Worm (Caenorhabditis elegans) whole organism, L1 larva: ENCODE results near the gene F32D8.1.

Experiments
- C16A3.4 ChIP-seq: fragments of 150-350 bp; optimal IDR thresholded peaks from 2 replicates; lab custom pipeline; 2014; ENCODE audit warnings: missing biosample characterization, missing genetic modification characterization
- C34B4.2 ChIP-seq: sonication (generic microtip); optimal IDR thresholded peaks from 2 replicates; lab custom pipeline; 2017; ENCODE audit warnings: mild to moderate bottlenecking, missing genetic modification characterization, missing compliant biosample characterization
- F16B12.6 ChIP-seq: fragments of 150-350 bp; optimal IDR thresholded peaks from 2 replicates; lab custom pipeline; 2014; ENCODE audit warnings: missing biosample characterization, missing genetic modification characterization
- aly-2 ChIP-seq: fragments of 150-350 bp; optimal IDR thresholded peaks from 2 replicates; lab custom pipeline; 2014; ENCODE audit warnings: missing biosample characterization, missing genetic modification characterization
- ama-1 ChIP-seq: fragments of 150-350 bp; optimal IDR thresholded peaks from 2 replicates; lab custom pipeline; 2014
- blmp-1 ChIP-seq: fragments of 150-350 bp; optimal IDR thresholded peaks from 2 replicates; lab custom pipeline; 2014; ENCODE audit warnings: missing biosample characterization, missing genetic modification characterization
- ceh-63 ChIP-seq: fragments of 200-800 bp; sonication (Bioruptor generic); optimal IDR thresholded peaks from 2 replicates; lab custom pipeline; 2018; ENCODE audit warnings: mild to moderate bottlenecking, missing genetic modification characterization, missing compliant biosample characterization
- ceh-8 ChIP-seq: fragments of 200-800 bp; sonication (Bioruptor generic); optimal IDR thresholded peaks from 2 replicates; lab custom pipeline; 2018; ENCODE audit warnings: mild to moderate bottlenecking, missing genetic modification characterization, moderate library complexity, missing compliant biosample characterization
- ceh-88 ChIP-seq: fragments of 200-800 bp; sonication (Bioruptor generic); IDR thresholded peaks from 2 replicates; pipeline ENCODE4 v1.3.6; 2022; ENCODE audit warnings: missing genetic modification characterization, missing compliant biosample characterization
- ceh-90 ChIP-seq: sonication (generic microtip); optimal IDR thresholded peaks from 2 replicates; lab custom pipeline; 2016; ENCODE audit warnings: missing genetic modification characterization, missing compliant biosample characterization
- ces-1 ChIP-seq: fragments of 150-350 bp; optimal IDR thresholded peaks from 2 replicates; lab custom pipeline; 2014; ENCODE audit warnings: missing biosample characterization, missing genetic modification reagents, missing genetic modification characterization
- dpl-1 ChIP-seq, 3 experiments: fragments of 150-350 bp in 2 of 3; sonication (generic microtip) in 1 of 3; optimal IDR thresholded peaks; 2 replicates each; lab custom pipeline; 2014 to 2017; ENCODE audit warnings: missing biosample characterization in 3 of 3, missing genetic modification characterization in 3 of 3, missing genetic modification reagents in 3 of 3
- dsc-1 ChIP-seq: sonication (generic microtip); optimal IDR thresholded peaks from 2 replicates; lab custom pipeline; 2016; ENCODE audit warnings: mild to moderate bottlenecking, missing genetic modification characterization, missing compliant biosample characterization
- efl-1 ChIP-seq, 4 experiments: fragments of 150-350 bp; optimal IDR thresholded peaks in 3 of 4; peaks in 1 of 4; 1 replicate in 1 of 4; 2 replicates in 3 of 4; lab custom pipeline; 2014; ENCODE audit warnings: missing biosample characterization in 2 of 4, missing genetic modification characterization in 2 of 4, missing genetic modification reagents in 2 of 4
- efl-3 ChIP-seq: fragments of 200-800 bp; sonication (Bioruptor generic); optimal IDR thresholded peaks from 2 replicates; lab custom pipeline; 2018; ENCODE audit warnings: mild to moderate bottlenecking, missing genetic modification characterization, missing compliant biosample characterization
- elt-3 ChIP-seq, 6 experiments: fragments of 150-350 bp in 1 of 6; sonication (generic microtip); optimal IDR thresholded peaks; 2 replicates each; lab custom pipeline; 2017 to 2018; ENCODE audit warnings: missing biosample characterization in 6 of 6, missing genetic modification characterization in 6 of 6, inconsistent platforms in 1 of 6
- fkh-4 ChIP-seq: sonication (generic microtip); optimal IDR thresholded peaks from 2 replicates; lab custom pipeline; 2016; ENCODE audit warnings: missing compliant biosample characterization, missing genetic modification characterization, borderline replicate concordance
- grh-1 ChIP-seq: fragments of 200-800 bp; sonication (Bioruptor generic); IDR thresholded peaks from 2 replicates; pipeline ENCODE4 v1.3.6; 2022; ENCODE audit warnings: missing genetic modification reagents, missing genetic modification characterization, missing compliant biosample characterization
- hlh-17 ChIP-seq: fragments of 200-800 bp; sonication (Bioruptor generic); optimal IDR thresholded peaks from 2 replicates; lab custom pipeline; 2018; ENCODE audit warnings: missing genetic modification characterization, mild to moderate bottlenecking, missing compliant biosample characterization, moderate library complexity, borderline replicate concordance
- irx-1 ChIP-seq: sonication (generic microtip); optimal IDR thresholded peaks from 2 replicates; lab custom pipeline; 2016; ENCODE audit warnings: missing genetic modification characterization, missing compliant biosample characterization
- lin-13 ChIP-seq: fragments of 150-350 bp; optimal IDR thresholded peaks from 2 replicates; lab custom pipeline; 2014; ENCODE audit warnings: missing biosample characterization, missing genetic modification reagents, missing genetic modification characterization
- lin-14 ChIP-seq: fragments of 200-800 bp; sonication (Bioruptor generic); optimal IDR thresholded peaks from 2 replicates; lab custom pipeline; 2018; ENCODE audit warnings: mild to moderate bottlenecking, missing genetic modification characterization, moderate library complexity, missing compliant biosample characterization
- lin-35 ChIP-seq, 2 experiments: fragments of 150-350 bp; optimal IDR thresholded peaks; 2 replicates each; lab custom pipeline; 2014; ENCODE audit warnings: missing biosample characterization in 2 of 2, missing genetic modification characterization in 2 of 2, missing genetic modification reagents in 2 of 2
- lir-3 ChIP-seq: sonication (generic microtip); optimal IDR thresholded peaks from 2 replicates; lab custom pipeline; 2016; ENCODE audit warnings: mild to moderate bottlenecking, missing genetic modification characterization, moderate library complexity, missing compliant biosample characterization; ENCODE audit not compliant: poor library complexity
- lsy-2 ChIP-seq, 2 experiments: fragments of 150-350 bp; optimal IDR thresholded peaks; 2 replicates each; lab custom pipeline; 2014; ENCODE audit warnings: missing biosample characterization in 2 of 2, missing genetic modification characterization in 2 of 2
- mab-9 ChIP-seq: fragments of 200-800 bp; sonication (Bioruptor generic); IDR thresholded peaks from 2 replicates; pipeline ENCODE4 v1.3.6; 2022; ENCODE audit warnings: missing genetic modification reagents, missing genetic modification characterization, missing compliant biosample characterization
- mef-2 ChIP-seq: fragments of 150-350 bp; optimal IDR thresholded peaks from 2 replicates; lab custom pipeline; 2014; ENCODE audit warnings: missing biosample characterization, missing genetic modification characterization
- mep-1 ChIP-seq: fragments of 150-350 bp; optimal IDR thresholded peaks from 2 replicates; lab custom pipeline; 2014; ENCODE audit warnings: missing biosample characterization, missing genetic modification characterization
- nhr-12 ChIP-seq: sonication (generic microtip); optimal IDR thresholded peaks from 2 replicates; lab custom pipeline; 2017; ENCODE audit warnings: missing biosample characterization, missing genetic modification characterization
- nhr-19 ChIP-seq: fragments of 200-800 bp; sonication (Bioruptor generic); conservative IDR thresholded peaks from 2 replicates; pipeline ENCODE4 v1.3.6; 2022; ENCODE audit warnings: missing genetic modification characterization, missing compliant biosample characterization
- nhr-20 ChIP-seq: sonication (generic microtip); optimal IDR thresholded peaks from 2 replicates; lab custom pipeline; 2016; ENCODE audit warnings: mild to moderate bottlenecking, missing genetic modification characterization, missing compliant biosample characterization
- nhr-47 ChIP-seq: sonication (generic microtip); optimal IDR thresholded peaks from 2 replicates; lab custom pipeline; 2016; ENCODE audit warnings: mild to moderate bottlenecking, missing genetic modification characterization, moderate library complexity, missing compliant biosample characterization
- nhr-71 ChIP-seq: sonication (generic microtip); optimal IDR thresholded peaks from 2 replicates; lab custom pipeline; 2016; ENCODE audit warnings: mild to moderate bottlenecking, missing genetic modification characterization, moderate library complexity, missing compliant biosample characterization
- nhr-85 ChIP-seq: sonication (generic microtip); peaks from one replicate; lab custom pipeline; 2016; ENCODE audit warnings: missing genetic modification characterization, inconsistent platforms, missing compliant biosample characterization
- nhr-90 ChIP-seq: sonication (generic microtip); optimal IDR thresholded peaks from 2 replicates; lab custom pipeline; 2016; ENCODE audit warnings: mild to moderate bottlenecking, missing genetic modification characterization, missing compliant biosample characterization; ENCODE audit not compliant: poor library complexity
- pqm-1 ChIP-seq: sonication (generic microtip); optimal IDR thresholded peaks from 3 replicates; lab custom pipeline; 2017; ENCODE audit warnings: missing biosample characterization, missing genetic modification characterization
- rnt-1 ChIP-seq: sonication (generic microtip); optimal IDR thresholded peaks from 2 replicates; lab custom pipeline; 2016; ENCODE audit warnings: mild to moderate bottlenecking, missing genetic modification characterization, moderate library complexity, missing compliant biosample characterization
- skn-1 ChIP-seq: fragments of 150-350 bp; optimal IDR thresholded peaks from 2 replicates; lab custom pipeline; 2014; ENCODE audit warnings: missing biosample characterization, missing genetic modification characterization
- snpc-4 ChIP-seq: fragments of 150-350 bp; optimal IDR thresholded peaks from 2 replicates; lab custom pipeline; 2014; ENCODE audit warnings: missing biosample characterization, missing genetic modification characterization
- snu-23 ChIP-seq: sonication (generic microtip); optimal IDR thresholded peaks from 2 replicates; lab custom pipeline; 2016; ENCODE audit warnings: missing genetic modification characterization, missing compliant biosample characterization
- sox-4 ChIP-seq: sonication (generic microtip); optimal IDR thresholded peaks from 2 replicates; lab custom pipeline; 2016; ENCODE audit warnings: missing genetic modification characterization, missing compliant biosample characterization
- sptf-1 ChIP-seq: fragments of 150-350 bp; optimal IDR thresholded peaks from 2 replicates; lab custom pipeline; 2014; ENCODE audit warnings: missing biosample characterization, missing genetic modification characterization
- tbx-2 ChIP-seq: sonication (generic microtip); optimal IDR thresholded peaks from 2 replicates; lab custom pipeline; 2016; ENCODE audit warnings: missing genetic modification characterization, missing compliant biosample characterization
- unc-130 ChIP-seq: fragments of 150-350 bp; optimal IDR thresholded peaks from 2 replicates; lab custom pipeline; 2017; ENCODE audit warnings: missing biosample characterization, missing genetic modification characterization, inconsistent platforms
- unc-30 ChIP-seq: sonication (generic microtip); optimal IDR thresholded peaks from 2 replicates; lab custom pipeline; 2017; ENCODE audit warnings: missing biosample characterization, missing genetic modification characterization
- unc-62 ChIP-seq: fragments of 150-350 bp; optimal IDR thresholded peaks from 2 replicates; lab custom pipeline; 2014; ENCODE audit warnings: missing biosample characterization, missing genetic modification reagents, missing genetic modification characterization
- xbp-1 ChIP-seq: sonication (generic microtip); optimal IDR thresholded peaks from 2 replicates; lab custom pipeline; 2016; ENCODE audit warnings: missing genetic modification characterization, missing compliant biosample characterization
- zag-1 ChIP-seq: fragments of 150-350 bp; optimal IDR thresholded peaks from 2 replicates; lab custom pipeline; 2014; ENCODE audit warnings: missing biosample characterization, missing genetic modification characterization

The F32D8.1 gene

ce11 chrV:10889036-10889435 is 8.4 kb downstream of the F32D8.1 start, which contains the start of gene F32D8.11:
Gene F32D8.11, minus strand, starts transcription at chrV:10889136.
- no peak for TF ChIP-seq nhr-85
- TF ChIP-seq efl-1 (optimal IDR thresholded peaks at IDR 0.05; lab: Kevin White, UChicago): no peak
- TF ChIP-seq efl-1 (GFP tag; optimal IDR thresholded peaks at IDR 0.05 in 1 of 2; lab: Kevin White, UChicago): peak in 1 of 2 experiments; percentile 83
- no peak for TF ChIP-seq lin-35 (GFP tag; optimal IDR thresholded peaks at IDR 0.05; lab: Kevin White, UChicago)
- TF ChIP-seq, all 84 proteins: peak for 1

- TF ChIP-seq nhr-19 (GFP tag; lab: Robert Waterston, UW) (peak; percentile 9; the same call in 1 of the 2 replicates), ceh-88 (GFP tag; lab: Robert Waterston, UW) (no peak), ceh-90 (tag; lab: Kevin White, UChicago) (no peak), sptf-1 (tag; lab: Kevin White, UChicago) (no peak), ces-1 (GFP tag; lab: Kevin White, UChicago) (no peak), tbx-2 (tag; lab: Kevin White, UChicago) (no peak)
Observed at ce11 chrV:10889774-10890173, 9.1 kb downstream of the F32D8.1 start.

ce11 chrV:10890980-10891379 is 10.3 kb downstream of the F32D8.1 start, which contains the start of gene F32D8.12:
Gene F32D8.12, minus strand, starts transcription at chrV:10891027.
- TF ChIP-seq lsy-2 (tag; optimal IDR thresholded peaks at IDR 0.05; lab: Kevin White, UChicago) (peak; percentile 33 to 45), zag-1 (tag; lab: Kevin White, UChicago) (no peak), unc-30 (tag; lab: Kevin White, UChicago) (no peak), elt-3 (tag; optimal IDR thresholded peaks at IDR 0.05; lab: Kevin White, UChicago) (peak in 2 of 6 experiments; percentile 41 to 62), nhr-12 (tag; lab: Kevin White, UChicago) (no peak), nhr-71 (tag; lab: Kevin White, UChicago) (peak; percentile 86), unc-62 (no peak), irx-1 (tag; lab: Kevin White, UChicago) (no peak), ceh-90 (tag; lab: Kevin White, UChicago) (no peak), nhr-20 (peak; percentile 82), unc-130 (tag; lab: Kevin White, UChicago) (peak; percentile 57), ceh-8 (GFP tag; lab: Kevin White, UChicago) (no peak), lin-14 (GFP tag; lab: Kevin White, UChicago) (peak; percentile 61), F16B12.6 (tag; lab: Kevin White, UChicago) (no peak), dsc-1 (tag; lab: Kevin White, UChicago) (peak; percentile 19), xbp-1 (tag; lab: Kevin White, UChicago) (no peak), sptf-1 (tag; lab: Kevin White, UChicago) (no peak), nhr-47 (peak; percentile 36), C34B4.2 (tag; lab: Kevin White, UChicago) (no peak), mef-2 (tag; lab: Kevin White, UChicago) (no peak), snpc-4 (tag; lab: Kevin White, UChicago) (no peak), efl-1 (optimal IDR thresholded peaks at IDR 0.05; lab: Kevin White, UChicago) (peak; percentile 68 to 81), efl-1 (GFP tag; optimal IDR thresholded peaks at IDR 0.05 in 1 of 2; lab: Kevin White, UChicago) (peak; percentile 18 to 95), sox-4 (tag; lab: Kevin White, UChicago) (no peak), rnt-1 (tag; lab: Kevin White, UChicago) (peak; percentile 37), grh-1 (no peak), C16A3.4 (tag; lab: Kevin White, UChicago) (peak; percentile 35), efl-3 (GFP tag; lab: Kevin White, UChicago) (no peak), lir-3 (tag; lab: Kevin White, UChicago) (peak; percentile 18), mep-1 (tag; lab: Kevin White, UChicago) (no peak), fkh-4 (tag; lab: Kevin White, UChicago) (no peak), ama-1 (peak; percentile 44), snu-23 (GFP tag; lab: Kevin White, UChicago) (peak; percentile 84), nhr-85 (peak; percentile 65), blmp-1 (tag; lab: Kevin White, UChicago) (peak; percentile 55), ceh-63 (no peak), nhr-90 (tag; lab: Kevin White, UChicago) (peak; percentile 41), aly-2 (tag; lab: Kevin White, UChicago) (no peak), lin-35 (GFP tag; optimal IDR thresholded peaks at IDR 0.05; lab: Kevin White, UChicago) (peak; percentile 23 to 59), lin-13 (peak; percentile 9), pqm-1 (tag; lab: Kevin White, UChicago) (no peak), skn-1 (tag; lab: Kevin White, UChicago) (no peak), mab-9 (no peak), dpl-1 (GFP tag; optimal IDR thresholded peaks at IDR 0.05; lab: Kevin White, UChicago) (peak in 2 of 3 experiments; percentile 11 to 17), hlh-17 (no peak)
